Fruit fly (Drosophila melanogaster) Kc167 (cell line): ENCODE measurements around the gene Upf1.

Experiments used
- Sin3A ChIP-seq: fragments of >200 bp; optimal IDR thresholded peaks from 2 replicates; lab custom pipeline; 2018; ENCODE audit warnings: missing external identifiers
- h ChIP-seq: fragments of >200 bp; optimal IDR thresholded peaks from 3 replicates; lab custom pipeline; 2018; ENCODE audit warnings: missing external identifiers
- insv ChIP-seq: fragments of >200 bp; optimal IDR thresholded peaks from 3 replicates; lab custom pipeline; 2018; ENCODE audit warnings: missing external identifiers
- psq ChIP-seq: fragments of >200 bp; optimal IDR thresholded peaks from 2 replicates; lab custom pipeline; 2017; ENCODE audit warnings: missing external identifiers

- TF ChIP-seq insv (lab: Kevin White, UChicago), result no peak
- TF ChIP-seq Sin3A (lab: Kevin White, UChicago), result no peak
- TF ChIP-seq psq (lab: Kevin White, UChicago), result no peak
- no peak for TF ChIP-seq h
Observed at dm6 chrX:11885356-11885755, 19.8 kb downstream of the Upf1 start.
